Fruit fly (Drosophila melanogaster) whole organism, prepupa: ENCODE data around the gene Zmynd8.

Experiments
- Blimp-1 ChIP-seq: fragments of 200-800 bp; sonication (Bioruptor generic); optimal IDR thresholded peaks from 3 replicates; lab custom pipeline; 2017; ENCODE audit warnings: missing biosample characterization, missing genetic modification characterization, mild to moderate bottlenecking, moderate library complexity, missing genetic modification reagents
- CG11294 ChIP-seq: fragments of 200-800 bp; sonication (Bioruptor generic); IDR thresholded peaks from 2 replicates; pipeline ENCODE4 v1.3.6; 2022; ENCODE audit warnings: missing biosample characterization, missing genetic modification characterization
- CG11762 ChIP-seq: fragments of 200-800 bp; sonication (Bioruptor generic); optimal IDR thresholded peaks from 3 replicates; lab custom pipeline; 2016; ENCODE audit warnings: missing biosample characterization, missing genetic modification characterization; ENCODE audit not compliant: insufficient read depth
- CG11902 ChIP-seq: fragments of 200-800 bp; sonication (Bioruptor generic); optimal IDR thresholded peaks from 3 replicates; lab custom pipeline; 2016; ENCODE audit warnings: missing biosample characterization, missing genetic modification characterization
- CG15336 ChIP-seq: fragments of 200-800 bp; sonication (Bioruptor generic); IDR thresholded peaks from 2 replicates; pipeline ENCODE4 v1.3.6; 2022; ENCODE audit warnings: missing biosample characterization, missing genetic modification characterization
- CG31627 ChIP-seq: fragments of 200-800 bp; sonication (Bioruptor generic); optimal IDR thresholded peaks from 3 replicates; lab custom pipeline; 2016; ENCODE audit warnings: missing biosample characterization, missing genetic modification characterization
- CG32006 ChIP-seq: fragments of 200-800 bp; sonication (Bioruptor generic); optimal IDR thresholded peaks from 3 replicates; lab custom pipeline; 2017; ENCODE audit warnings: missing biosample characterization, mild to moderate bottlenecking, missing genetic modification characterization
- CG34406 ChIP-seq: fragments of 200-800 bp; sonication (Bioruptor generic); optimal IDR thresholded peaks from 3 replicates; lab custom pipeline; 2016; ENCODE audit warnings: missing biosample characterization, missing genetic modification characterization
- CG4318 ChIP-seq: fragments of 200-800 bp; sonication (Bioruptor generic); optimal IDR thresholded peaks from 3 replicates; lab custom pipeline; 2017; ENCODE audit warnings: missing biosample characterization, mild to moderate bottlenecking, missing genetic modification characterization
- CG6163 ChIP-seq: fragments of 200-800 bp; sonication (Bioruptor generic); IDR thresholded peaks from 3 replicates; pipeline ENCODE4 v1.3.6; 2022; ENCODE audit warnings: missing biosample characterization, missing genetic modification characterization
- CG6276 ChIP-seq: fragments of 200-800 bp; sonication (Bioruptor generic); optimal IDR thresholded peaks from 2 replicates; lab custom pipeline; 2017; ENCODE audit warnings: missing biosample characterization, mild to moderate bottlenecking, missing genetic modification characterization
- CG6808 ChIP-seq: fragments of 200-800 bp; sonication (Bioruptor generic); optimal IDR thresholded peaks from 3 replicates; lab custom pipeline; 2017; ENCODE audit warnings: missing biosample characterization, missing genetic modification characterization, mild to moderate bottlenecking, moderate library complexity, missing genetic modification reagents
- CG6854 ChIP-seq: fragments of 200-800 bp; sonication (Bioruptor generic); optimal IDR thresholded peaks from 2 replicates; lab custom pipeline; 2017; ENCODE audit warnings: missing biosample characterization, mild to moderate bottlenecking, missing genetic modification characterization
- CG7368 ChIP-seq: fragments of 200-800 bp; sonication (Bioruptor generic); optimal IDR thresholded peaks from 3 replicates; lab custom pipeline; 2016; ENCODE audit warnings: missing biosample characterization, missing genetic modification characterization
- CG8119 ChIP-seq: fragments of 200-800 bp; sonication (Bioruptor generic); IDR thresholded peaks from 3 replicates; pipeline ENCODE4 v1.3.6; 2022; ENCODE audit warnings: missing biosample characterization, missing genetic modification characterization
- CG8632 ChIP-seq: fragments of 200-800 bp; sonication (Bioruptor generic); optimal IDR thresholded peaks from 3 replicates; lab custom pipeline; 2016; ENCODE audit warnings: missing biosample characterization, missing genetic modification characterization
- Eip75B ChIP-seq: fragments of 200-800 bp; sonication (Bioruptor generic); optimal IDR thresholded peaks from 3 replicates; lab custom pipeline; 2016; ENCODE audit warnings: missing biosample characterization, missing genetic modification characterization
- Eip78C ChIP-seq: fragments of 200-800 bp; sonication (Bioruptor generic); peaks from one replicate; lab custom pipeline; 2016; ENCODE audit warnings: missing biosample characterization, missing genetic modification characterization
- Eip93F ChIP-seq: fragments of 200-800 bp; sonication (Bioruptor generic); optimal IDR thresholded peaks from 2 replicates; lab custom pipeline; 2016; ENCODE audit warnings: missing biosample characterization, mild to moderate bottlenecking, missing genetic modification characterization
- Ets21C ChIP-seq: fragments of 200-800 bp; sonication (Bioruptor generic); optimal IDR thresholded peaks from 3 replicates; lab custom pipeline; 2016; ENCODE audit warnings: missing biosample characterization, missing genetic modification characterization
- Ets96B ChIP-seq: fragments of 200-800 bp; optimal IDR thresholded peaks from 2 replicates; lab custom pipeline; 2019; ENCODE audit warnings: missing biosample characterization, mild to moderate bottlenecking, missing genetic modification characterization, moderate library complexity
- Hr38 ChIP-seq: sonication (Bioruptor generic); optimal IDR thresholded peaks from 2 replicates; lab custom pipeline; 2016; ENCODE audit warnings: missing biosample characterization, missing genetic modification characterization
- Hr39 ChIP-seq: fragments of 200-800 bp; sonication (Bioruptor generic); optimal IDR thresholded peaks from 2 replicates; lab custom pipeline; 2016; ENCODE audit warnings: missing biosample characterization, missing genetic modification characterization
- Hr4 ChIP-seq: fragments of 200-800 bp; sonication (Bioruptor generic); optimal IDR thresholded peaks from 3 replicates; lab custom pipeline; 2016; ENCODE audit warnings: missing biosample characterization, missing genetic modification characterization
- Lpt ChIP-seq: fragments of 200-800 bp; sonication (Bioruptor generic); optimal IDR thresholded peaks from 3 replicates; lab custom pipeline; 2016; ENCODE audit warnings: missing biosample characterization, missing genetic modification characterization
- Met ChIP-seq: fragments of 200-800 bp; sonication (Bioruptor generic); optimal IDR thresholded peaks from 3 replicates; lab custom pipeline; 2016; ENCODE audit warnings: missing biosample characterization, missing genetic modification characterization
- OdsH ChIP-seq: fragments of 200-800 bp; sonication (Bioruptor generic); optimal IDR thresholded peaks from 3 replicates; lab custom pipeline; 2016; ENCODE audit warnings: missing biosample characterization, missing genetic modification characterization
- Smox ChIP-seq: fragments of 200-800 bp; sonication (Bioruptor generic); optimal IDR thresholded peaks from 3 replicates; lab custom pipeline; 2016; ENCODE audit warnings: missing biosample characterization, missing genetic modification characterization
- Sox102F ChIP-seq: fragments of 200-800 bp; sonication (Bioruptor generic); optimal IDR thresholded peaks from 2 replicates; lab custom pipeline; 2016; ENCODE audit warnings: missing biosample characterization, mild to moderate bottlenecking, missing genetic modification characterization
- Sox14 ChIP-seq: fragments of 200-800 bp; sonication (Bioruptor generic); optimal IDR thresholded peaks from 3 replicates; lab custom pipeline; 2016; ENCODE audit warnings: missing biosample characterization, missing genetic modification characterization
- Sox15 ChIP-seq: fragments of 200-800 bp; sonication (Bioruptor generic); optimal IDR thresholded peaks from 3 replicates; lab custom pipeline; 2016; ENCODE audit warnings: missing biosample characterization, missing genetic modification characterization
- achi ChIP-seq: fragments of 200-800 bp; sonication (Bioruptor generic); optimal IDR thresholded peaks from 3 replicates; lab custom pipeline; 2016; ENCODE audit warnings: missing biosample characterization, missing genetic modification characterization
- acj6 ChIP-seq: fragments of 200-800 bp; sonication (Bioruptor generic); optimal IDR thresholded peaks from 3 replicates; lab custom pipeline; 2016; ENCODE audit warnings: missing biosample characterization, missing genetic modification characterization
- cyc ChIP-seq: fragments of 200-800 bp; sonication (Bioruptor generic); optimal IDR thresholded peaks from 3 replicates; lab custom pipeline; 2016; ENCODE audit warnings: missing biosample characterization, missing genetic modification characterization
- dac ChIP-seq: fragments of 200-800 bp; sonication (Bioruptor generic); optimal IDR thresholded peaks from 2 replicates; lab custom pipeline; 2017; ENCODE audit warnings: missing biosample characterization, mild to moderate bottlenecking, missing genetic modification characterization
- dsx ChIP-seq: fragments of 200-800 bp; optimal IDR thresholded peaks from 3 replicates; lab custom pipeline; 2019; ENCODE audit warnings: missing biosample characterization, mild to moderate bottlenecking, missing genetic modification characterization, moderate library complexity; ENCODE audit not compliant: poor library complexity, severe bottlenecking
- eg ChIP-seq: fragments of 200-800 bp; sonication (Bioruptor generic); IDR thresholded peaks from 3 replicates; pipeline ENCODE4 v1.3.6; 2022; ENCODE audit warnings: missing biosample characterization, missing genetic modification characterization
- esn ChIP-seq: fragments of 200-800 bp; sonication (Bioruptor generic); optimal IDR thresholded peaks from 2 replicates; lab custom pipeline; 2016; ENCODE audit warnings: missing biosample characterization, mild to moderate bottlenecking, missing genetic modification characterization, moderate library complexity
- fd59A ChIP-seq: fragments of 200-800 bp; sonication (Bioruptor generic); optimal IDR thresholded peaks from 2 replicates; lab custom pipeline; 2017; ENCODE audit warnings: missing biosample characterization, mild to moderate bottlenecking, missing genetic modification characterization, missing genetic modification reagents
- fd85E ChIP-seq: fragments of 200-800 bp; sonication (Bioruptor generic); optimal IDR thresholded peaks from 3 replicates; lab custom pipeline; 2016; ENCODE audit warnings: missing biosample characterization, missing genetic modification characterization
- fkh ChIP-seq: fragments of 200-800 bp; sonication (Bioruptor generic); optimal IDR thresholded peaks from 3 replicates; lab custom pipeline; 2017; ENCODE audit warnings: missing biosample characterization, mild to moderate bottlenecking, missing genetic modification characterization, moderate library complexity
- net ChIP-seq: fragments of 200-800 bp; sonication (Bioruptor generic); optimal IDR thresholded peaks from 3 replicates; lab custom pipeline; 2016; ENCODE audit warnings: missing biosample characterization, missing genetic modification characterization
- pdm3 ChIP-seq: fragments of 200-800 bp; sonication (Bioruptor generic); optimal IDR thresholded peaks from 3 replicates; lab custom pipeline; 2016; ENCODE audit warnings: missing biosample characterization, missing genetic modification characterization
- salr ChIP-seq, 2 experiments: fragments of 200-800 bp; sonication (Bioruptor generic); optimal IDR thresholded peaks; 3 replicates each; lab custom pipeline; 2016 to 2018; ENCODE audit warnings: missing biosample characterization in 2 of 2, missing genetic modification characterization in 2 of 2, mild to moderate bottlenecking in 1 of 2
- ss ChIP-seq, 2 experiments: fragments of 200-800 bp; sonication (Bioruptor generic); optimal IDR thresholded peaks; 2 replicates in 1 of 2; 3 replicates in 1 of 2; lab custom pipeline; 2017 to 2018; ENCODE audit warnings: mild to moderate bottlenecking in 2 of 2, missing biosample characterization in 2 of 2, missing genetic modification characterization in 2 of 2, moderate library complexity in 1 of 2
- svp ChIP-seq: fragments of 200-800 bp; sonication (Bioruptor generic); peaks from one replicate; lab custom pipeline; 2016; ENCODE audit warnings: missing biosample characterization, missing genetic modification characterization
- topi ChIP-seq: fragments of 200-800 bp; sonication (Bioruptor generic); optimal IDR thresholded peaks from 3 replicates; lab custom pipeline; 2016; ENCODE audit warnings: missing biosample characterization, missing genetic modification characterization

Gene Zmynd8

dm6 chr3R:31698143-31698776, 29.0 kb downstream of the Zmynd8 start (continued):
- peak; percentile 92 for TF ChIP-seq CG6163 (GFP tag; lab: Robert Waterston, UW)
- TF ChIP-seq esn (GFP tag; lab: Kevin White, UChicago), result peak; percentile 95
- TF ChIP-seq net, result peak; percentile 65
- peak; percentile 91 for TF ChIP-seq dsx (GFP tag; lab: Kevin White, UChicago)
- TF ChIP-seq Ets96B (tag; lab: Kevin White, UChicago), result peak; percentile 95
- no peak for TF ChIP-seq CG4318 (GFP tag; lab: Kevin White, UChicago)
- TF ChIP-seq topi (GFP tag; lab: Kevin White, UChicago), result peak; percentile 95
- peak; percentile 98 for TF ChIP-seq svp
- peak; percentile 88 for TF ChIP-seq Eip93F (GFP tag; lab: Kevin White, UChicago)

dm6 chr3R:31700212-31700611, 30.9 kb downstream of the Zmynd8 start:
- TF ChIP-seq svp (peak; percentile 36), Sox102F (GFP tag; lab: Kevin White, UChicago) (no peak), pdm3 (GFP tag; lab: Kevin White, UChicago) (peak; percentile 68), cyc (GFP tag; lab: Kevin White, UChicago) (no peak), Sox14 (GFP tag; lab: Kevin White, UChicago) (peak; percentile 76), CG34406 (GFP tag; lab: Kevin White, UChicago) (peak; percentile 18), CG8632 (GFP tag; lab: Kevin White, UChicago) (no peak), achi (GFP tag; lab: Kevin White, UChicago) (peak; percentile 67), CG31627 (no peak), ss (GFP tag; optimal IDR thresholded peaks at IDR 0.05; lab: Kevin White, UChicago) (peak in 1 of 2 experiments; percentile 20), Met (GFP tag; lab: Kevin White, UChicago) (peak; percentile 30), CG6854 (GFP tag; lab: Kevin White, UChicago) (no peak), Blimp-1 (GFP tag; lab: Kevin White, UChicago) (no peak), Eip93F (GFP tag; lab: Kevin White, UChicago) (no peak), OdsH (peak; percentile 75), fd85E (GFP tag; lab: Kevin White, UChicago) (no peak), CG11294 (GFP tag; lab: Robert Waterston, UW) (peak; percentile 20; the same call in 1 of the 2 replicates), Sox15 (GFP tag; lab: Kevin White, UChicago) (no peak), CG11902 (GFP tag; lab: Kevin White, UChicago) (no peak), Eip75B (GFP tag; lab: Kevin White, UChicago) (peak; percentile 68), eg (GFP tag; lab: Robert Waterston, UW) (peak; percentile 74; the same call in 2 of the 3 replicates), CG15336 (GFP tag; lab: Robert Waterston, UW) (peak; percentile 84), CG8119 (GFP tag; lab: Robert Waterston, UW) (peak; percentile 88), CG6276 (GFP tag; lab: Kevin White, UChicago) (peak; percentile 60), Ets96B (tag; lab: Kevin White, UChicago) (peak; percentile 75), CG32006 (GFP tag; lab: Kevin White, UChicago) (peak; percentile 87), dsx (GFP tag; lab: Kevin White, UChicago) (peak; percentile 49), acj6 (GFP tag; lab: Kevin White, UChicago) (peak; percentile 65), dac (GFP tag; lab: Kevin White, UChicago) (peak; percentile 50), esn (GFP tag; lab: Kevin White, UChicago) (peak; percentile 13), Lpt (GFP tag; lab: Kevin White, UChicago) (peak; percentile 80), fkh (GFP tag; lab: Kevin White, UChicago) (no peak), fd59A (GFP tag; lab: Kevin White, UChicago) (peak; percentile 51), Smox (GFP tag; lab: Kevin White, UChicago) (peak; percentile 11), CG11762 (GFP tag; lab: Kevin White, UChicago) (peak; percentile 13), Hr38 (GFP tag; lab: Kevin White, UChicago) (no peak), Hr4 (GFP tag; lab: Kevin White, UChicago) (peak; percentile 82), net (peak; percentile 64), CG4318 (GFP tag; lab: Kevin White, UChicago) (peak; percentile 73), Eip78C (GFP tag; lab: Kevin White, UChicago) (peak; percentile 86), Ets21C (GFP tag; lab: Kevin White, UChicago) (no peak), topi (GFP tag; lab: Kevin White, UChicago) (no peak), CG7368 (GFP tag; lab: Kevin White, UChicago) (no peak), salr (GFP tag; optimal IDR thresholded peaks at IDR 0.05; lab: Kevin White, UChicago) (peak; percentile 13 to 74), Hr39 (GFP tag; lab: Kevin White, UChicago) (peak; percentile 15), CG6808 (peak; percentile 25)
